Worm (Caenorhabditis elegans) whole organism, young adult: ENCODE measurements around the gene osta-2.

Experiments
- B0261.1 ChIP-seq: sonication (generic microtip); optimal IDR thresholded peaks from 2 replicates; lab custom pipeline; 2016; ENCODE audit warnings: mild to moderate bottlenecking, missing genetic modification characterization, moderate library complexity, missing compliant biosample characterization
- F22D6.2 ChIP-seq: sonication (generic microtip); optimal IDR thresholded peaks from 2 replicates; lab custom pipeline; 2016; ENCODE audit warnings: mild to moderate bottlenecking, missing genetic modification characterization, missing compliant biosample characterization
- F33H1.4 ChIP-seq: fragments of 200-800 bp; sonication (Bioruptor generic); IDR thresholded peaks from 2 replicates; pipeline ENCODE4 v1.3.6; 2022; ENCODE audit warnings: missing genetic modification reagents, missing genetic modification characterization, missing compliant biosample characterization
- F37B4.10 ChIP-seq: fragments of 200-800 bp; sonication (Bioruptor generic); IDR thresholded peaks from 2 replicates; pipeline ENCODE4 v1.3.6; 2022; ENCODE audit warnings: missing genetic modification characterization, missing compliant biosample characterization
- F39B2.1 ChIP-seq: fragments of 200-800 bp; sonication (Bioruptor generic); IDR thresholded peaks from 2 replicates; pipeline ENCODE4 v1.3.6; 2022; ENCODE audit warnings: missing genetic modification reagents, missing genetic modification characterization, missing compliant biosample characterization
- F57C9.4 ChIP-seq: sonication (generic microtip); optimal IDR thresholded peaks from 2 replicates; lab custom pipeline; 2017; ENCODE audit warnings: mild to moderate bottlenecking, missing genetic modification characterization, missing compliant biosample characterization
- K11D2.4 ChIP-seq: fragments of 200-800 bp; sonication (Bioruptor generic); IDR thresholded peaks from 2 replicates; pipeline ENCODE4 v1.3.6; 2022; ENCODE audit warnings: missing genetic modification reagents, missing genetic modification characterization, missing compliant biosample characterization
- Y53G8AR.9 ChIP-seq: fragments of 200-800 bp; sonication (Bioruptor generic); conservative IDR thresholded peaks from 2 replicates; pipeline ENCODE4 v1.3.6; 2022; ENCODE audit warnings: missing genetic modification reagents, missing genetic modification characterization, missing compliant biosample characterization
- Y95B8A.8 ChIP-seq: fragments of 200-800 bp; sonication (Bioruptor generic); IDR thresholded peaks from 2 replicates; pipeline ENCODE4 v1.3.6; 2022; ENCODE audit warnings: missing genetic modification reagents, missing genetic modification characterization, missing compliant biosample characterization
- ZK185.1 ChIP-seq: sonication (generic microtip); optimal IDR thresholded peaks from 2 replicates; lab custom pipeline; 2016; ENCODE audit warnings: mild to moderate bottlenecking, missing genetic modification characterization, missing compliant biosample characterization; ENCODE audit not compliant: poor library complexity, severe bottlenecking
- akir-1 ChIP-seq: fragments of 200-800 bp; sonication (Bioruptor generic); optimal IDR thresholded peaks from 2 replicates; lab custom pipeline; 2018; ENCODE audit warnings: mild to moderate bottlenecking, missing genetic modification characterization, moderate library complexity, missing compliant biosample characterization
- attf-3 ChIP-seq: fragments of 200-800 bp; sonication (Bioruptor generic); conservative IDR thresholded peaks from 2 replicates; pipeline ENCODE4 v1.3.6; 2022; ENCODE audit warnings: missing genetic modification reagents, missing genetic modification characterization, missing compliant biosample characterization
- attf-5 ChIP-seq: fragments of 200-800 bp; sonication (Bioruptor generic); optimal IDR thresholded peaks from 2 replicates; lab custom pipeline; 2018; ENCODE audit warnings: mild to moderate bottlenecking, missing genetic modification characterization, missing compliant biosample characterization
- ccch-3 ChIP-seq: fragments of 200-800 bp; sonication (Bioruptor generic); optimal IDR thresholded peaks from 2 replicates; lab custom pipeline; 2018; ENCODE audit warnings: mild to moderate bottlenecking, missing genetic modification characterization, missing compliant biosample characterization
- ceh-100 ChIP-seq: fragments of 200-800 bp; sonication (Bioruptor generic); IDR thresholded peaks from 2 replicates; pipeline ENCODE4 v1.3.6; 2022; ENCODE audit warnings: missing genetic modification reagents, missing genetic modification characterization, missing compliant biosample characterization
- ceh-27 ChIP-seq: fragments of 200-800 bp; sonication (Bioruptor generic); optimal IDR thresholded peaks from 2 replicates; lab custom pipeline; 2018; ENCODE audit warnings: mild to moderate bottlenecking, missing genetic modification characterization, moderate library complexity, missing compliant biosample characterization
- ceh-91 ChIP-seq: fragments of 200-800 bp; sonication (Bioruptor generic); IDR thresholded peaks from 2 replicates; pipeline ENCODE4 v1.3.6; 2022; ENCODE audit warnings: missing genetic modification reagents, missing genetic modification characterization, missing compliant biosample characterization
- die-1 ChIP-seq: sonication (generic microtip); optimal IDR thresholded peaks from 2 replicates; lab custom pipeline; 2016; ENCODE audit warnings: missing genotype, mild to moderate bottlenecking, missing genetic modification characterization, missing compliant biosample characterization
- dpff-1 ChIP-seq: sonication (generic microtip); optimal IDR thresholded peaks from 2 replicates; lab custom pipeline; 2017; ENCODE audit warnings: mild to moderate bottlenecking, missing genetic modification characterization, missing compliant biosample characterization
- dpl-1 ChIP-seq: fragments of 150-350 bp; optimal IDR thresholded peaks from 2 replicates; lab custom pipeline; 2014; ENCODE audit warnings: missing biosample characterization, missing genetic modification reagents, missing genetic modification characterization
- efl-1 ChIP-seq: fragments of 150-350 bp; optimal IDR thresholded peaks from 2 replicates; lab custom pipeline; 2014; ENCODE audit warnings: missing biosample characterization, missing genetic modification reagents, missing genetic modification characterization
- fkh-3 ChIP-seq: sonication (generic microtip); optimal IDR thresholded peaks from 2 replicates; lab custom pipeline; 2016; ENCODE audit warnings: mild to moderate bottlenecking, missing genetic modification characterization, missing compliant biosample characterization
- him-1 ChIP-seq: sonication (generic microtip); optimal IDR thresholded peaks from 2 replicates; lab custom pipeline; 2016; ENCODE audit warnings: missing genotype, missing genetic modification reagents, missing genetic modification characterization, missing compliant biosample characterization
- hlh-12 ChIP-seq: sonication (generic microtip); optimal IDR thresholded peaks from 2 replicates; lab custom pipeline; 2016; ENCODE audit warnings: missing genetic modification characterization, missing compliant biosample characterization
- hmg-20 ChIP-seq: fragments of 200-800 bp; sonication (Bioruptor generic); IDR thresholded peaks from 2 replicates; pipeline ENCODE4 v1.3.6; 2022; ENCODE audit warnings: missing genetic modification reagents, missing genetic modification characterization, missing compliant biosample characterization
- hsf-1 ChIP-seq: fragments of 200-800 bp; sonication (Bioruptor generic); IDR thresholded peaks from 2 replicates; pipeline ENCODE4 v1.3.6; 2022; ENCODE audit warnings: missing genetic modification reagents, missing genetic modification characterization, missing compliant biosample characterization
- let-526 ChIP-seq: fragments of 200-800 bp; sonication (Bioruptor generic); IDR thresholded peaks from 2 replicates; pipeline ENCODE4 v1.3.6; 2022; ENCODE audit warnings: missing genetic modification reagents, missing genetic modification characterization, missing compliant biosample characterization
- lir-1 ChIP-seq: fragments of 200-800 bp; sonication (Bioruptor generic); conservative IDR thresholded peaks from 2 replicates; pipeline ENCODE4 v1.3.6; 2022; ENCODE audit warnings: missing genetic modification reagents, missing genetic modification characterization, missing compliant biosample characterization
- lsl-1 ChIP-seq: fragments of 200-800 bp; sonication (Bioruptor generic); optimal IDR thresholded peaks from 2 replicates; lab custom pipeline; 2018; ENCODE audit warnings: mild to moderate bottlenecking, missing genetic modification characterization, moderate library complexity, missing compliant biosample characterization
- madf-8 ChIP-seq: fragments of 200-800 bp; sonication (Bioruptor generic); conservative IDR thresholded peaks from 2 replicates; pipeline ENCODE4 v1.3.6; 2022; ENCODE audit warnings: missing genetic modification reagents, missing genetic modification characterization, missing compliant biosample characterization
- mel-28 ChIP-seq: sonication (generic microtip); optimal IDR thresholded peaks from 2 replicates; lab custom pipeline; 2016; ENCODE audit warnings: borderline replicate concordance, mild to moderate bottlenecking, missing genetic modification characterization, missing compliant biosample characterization
- mxl-1 ChIP-seq: sonication (generic microtip); optimal IDR thresholded peaks from 2 replicates; lab custom pipeline; 2016; ENCODE audit warnings: missing genetic modification characterization, missing compliant biosample characterization
- nfya-2 ChIP-seq: fragments of 200-800 bp; sonication (Bioruptor generic); IDR thresholded peaks from 2 replicates; pipeline ENCODE4 v1.3.6; 2022; ENCODE audit warnings: missing genetic modification reagents, missing genetic modification characterization, missing compliant biosample characterization
- nfyb-1 ChIP-seq: fragments of 200-800 bp; sonication (Bioruptor generic); IDR thresholded peaks from 2 replicates; pipeline ENCODE4 v1.3.6; 2022; ENCODE audit warnings: missing genetic modification reagents, missing genetic modification characterization, missing compliant biosample characterization
- nhr-27 ChIP-seq: fragments of 200-800 bp; sonication (Bioruptor generic); optimal IDR thresholded peaks from 2 replicates; lab custom pipeline; 2018; ENCODE audit warnings: mild to moderate bottlenecking, missing genetic modification characterization, moderate library complexity, missing compliant biosample characterization
- nhr-90 ChIP-seq: sonication (generic microtip); optimal IDR thresholded peaks from 2 replicates; lab custom pipeline; 2016; ENCODE audit warnings: missing genotype, mild to moderate bottlenecking, missing genetic modification characterization, missing compliant biosample characterization
- pbrm-1 ChIP-seq: fragments of 200-800 bp; sonication (Bioruptor generic); IDR thresholded peaks from 2 replicates; pipeline ENCODE4 v1.3.6; 2022; ENCODE audit warnings: missing genetic modification reagents, missing genetic modification characterization, missing compliant biosample characterization
- repo-1 ChIP-seq: sonication (generic microtip); optimal IDR thresholded peaks from 2 replicates; lab custom pipeline; 2017; ENCODE audit warnings: mild to moderate bottlenecking, missing genetic modification characterization, missing compliant biosample characterization
- sdz-38 ChIP-seq: sonication (generic microtip); optimal IDR thresholded peaks from 2 replicates; lab custom pipeline; 2016; ENCODE audit warnings: missing genotype, missing genetic modification characterization, missing compliant biosample characterization
- sea-2 ChIP-seq: fragments of 200-800 bp; sonication (Bioruptor generic); IDR thresholded peaks from 2 replicates; pipeline ENCODE4 v1.3.6; 2022; ENCODE audit warnings: missing genetic modification characterization, missing compliant biosample characterization
- snpc-1.1 ChIP-seq: sonication (generic microtip); optimal IDR thresholded peaks from 2 replicates; lab custom pipeline; 2017; ENCODE audit warnings: missing genetic modification characterization, mild to moderate bottlenecking, missing compliant biosample characterization, antibody characterized with exemption, moderate library complexity, missing genotype, missing genetic modification reagents; ENCODE audit not compliant: insufficient read depth
- snpc-3.4 ChIP-seq: sonication (generic microtip); optimal IDR thresholded peaks from 2 replicates; lab custom pipeline; 2017; ENCODE audit warnings: missing genetic modification characterization, mild to moderate bottlenecking, missing compliant biosample characterization, antibody characterized with exemption, moderate library complexity, missing genotype, missing genetic modification reagents
- sptf-2 ChIP-seq: fragments of 200-800 bp; sonication (Bioruptor generic); optimal IDR thresholded peaks from 2 replicates; lab custom pipeline; 2018; ENCODE audit warnings: mild to moderate bottlenecking, missing genetic modification characterization, missing compliant biosample characterization
- tbp1 ChIP-seq: fragments of 200-800 bp; sonication (Bioruptor generic); optimal IDR thresholded peaks from 2 replicates; lab custom pipeline; 2018; ENCODE audit warnings: mild to moderate bottlenecking, missing genetic modification characterization, missing compliant biosample characterization
- tlf-1 ChIP-seq: fragments of 200-800 bp; sonication (Bioruptor generic); optimal IDR thresholded peaks from 2 replicates; lab custom pipeline; 2018; ENCODE audit warnings: mild to moderate bottlenecking, missing genetic modification characterization, missing compliant biosample characterization
- xnd-1 ChIP-seq: sonication (generic microtip); optimal IDR thresholded peaks from 2 replicates; lab custom pipeline; 2016; ENCODE audit warnings: missing genotype, missing genetic modification reagents, missing genetic modification characterization, missing compliant biosample characterization
- zim-3 ChIP-seq: sonication (generic microtip); optimal IDR thresholded peaks from 2 replicates; lab custom pipeline; 2017; ENCODE audit warnings: mild to moderate bottlenecking, missing genetic modification characterization, moderate library complexity, missing compliant biosample characterization
- ztf-22 ChIP-seq: fragments of 200-800 bp; sonication (Bioruptor generic); optimal IDR thresholded peaks from 2 replicates; lab custom pipeline; 2018; ENCODE audit warnings: mild to moderate bottlenecking, missing genetic modification characterization, moderate library complexity, missing compliant biosample characterization
- ztf-3 ChIP-seq: fragments of 200-800 bp; sonication (Bioruptor generic); optimal IDR thresholded peaks from 2 replicates; lab custom pipeline; 2018; ENCODE audit warnings: mild to moderate bottlenecking, missing genetic modification characterization, missing compliant biosample characterization

The osta-2 gene

ce11 chrII:5661735-5662177, 45.7 kb upstream of the osta-2 start (continued):
- TF ChIP-seq efl-1 (GFP tag; lab: Kevin White, UChicago), result no peak
- TF ChIP-seq ccch-3 (GFP tag; lab: Kevin White, UChicago), result no peak
- TF ChIP-seq dpff-1 (tag; lab: Kevin White, UChicago), result peak; percentile 99
- TF ChIP-seq madf-8, result no peak
- peak; percentile 74 for TF ChIP-seq attf-3 (GFP tag; lab: Robert Waterston, UW)
- peak; percentile 96 for TF ChIP-seq sea-2 (GFP tag; lab: Robert Waterston, UW)
- peak; percentile 77 for TF ChIP-seq die-1 (tag; lab: Kevin White, UChicago)
- peak; percentile 99 for TF ChIP-seq nfya-2 (GFP tag; lab: Robert Waterston, UW)
- no peak for TF ChIP-seq sdz-38 (tag; lab: Kevin White, UChicago)
- peak; percentile 90 for TF ChIP-seq ceh-100 (GFP tag; lab: Robert Waterston, UW)
- TF ChIP-seq nhr-27 (tag; lab: Kevin White, UChicago), result peak; percentile 98
- no peak for TF ChIP-seq snpc-1.1 (tag; lab: Kevin White, UChicago)
- TF ChIP-seq hlh-12 (tag; lab: Kevin White, UChicago), result no peak
- peak; percentile 96 for TF ChIP-seq Y95B8A.8 (GFP tag; lab: Robert Waterston, UW)
- TF ChIP-seq ztf-22 (GFP tag; lab: Kevin White, UChicago), result peak; percentile 55
- peak; percentile 94 for TF ChIP-seq ztf-3 (GFP tag; lab: Kevin White, UChicago)
- peak; percentile 96 for TF ChIP-seq pbrm-1 (GFP tag; lab: Robert Waterston, UW)
- no peak for TF ChIP-seq sptf-2
- TF ChIP-seq F33H1.4 (GFP tag; lab: Robert Waterston, UW), result no peak; the same call in 1 of the 2 replicates
- TF ChIP-seq Y53G8AR.9 (GFP tag; lab: Robert Waterston, UW), result peak; percentile 97
- TF ChIP-seq lsl-1 (GFP tag; lab: Kevin White, UChicago), result no peak
- peak; percentile 87 for TF ChIP-seq nhr-90 (tag; lab: Kevin White, UChicago)
- peak; percentile 50 for TF ChIP-seq xnd-1
- peak; percentile 92; the same call in 1 of the 2 replicates for TF ChIP-seq F37B4.10 (GFP tag; lab: Robert Waterston, UW)
- TF ChIP-seq nfyb-1 (GFP tag; lab: Robert Waterston, UW), result peak; percentile 100
- TF ChIP-seq let-526 (GFP tag; lab: Robert Waterston, UW), result peak; percentile 97
- peak; percentile 78 for TF ChIP-seq akir-1
- peak; percentile 71 for TF ChIP-seq tbp1 (GFP tag; lab: Kevin White, UChicago)
- TF ChIP-seq him-1 (tag; lab: Kevin White, UChicago), result peak; percentile 43
- TF ChIP-seq hsf-1 (GFP tag; lab: Robert Waterston, UW), result peak; percentile 89
- TF ChIP-seq ceh-91 (GFP tag; lab: Robert Waterston, UW), result peak; percentile 73
- TF ChIP-seq ceh-27 (GFP tag; lab: Kevin White, UChicago), result peak; percentile 88
- TF ChIP-seq F39B2.1, result peak; percentile 90
- peak; percentile 85 for TF ChIP-seq attf-5
- TF ChIP-seq mxl-1 (tag; lab: Kevin White, UChicago), result peak; percentile 67
- no peak for TF ChIP-seq dpl-1 (GFP tag; lab: Kevin White, UChicago)
- TF ChIP-seq hmg-20 (GFP tag; lab: Robert Waterston, UW), result peak; percentile 91
- TF ChIP-seq fkh-3 (tag; lab: Kevin White, UChicago), result peak; percentile 99
- TF ChIP-seq F57C9.4 (tag; lab: Kevin White, UChicago), result peak; percentile 98
- peak; percentile 16 for TF ChIP-seq F22D6.2 (tag; lab: Kevin White, UChicago)
- peak; percentile 92 for TF ChIP-seq mel-28 (tag; lab: Kevin White, UChicago)
- TF ChIP-seq tlf-1, result peak; percentile 93
- TF ChIP-seq ZK185.1, result peak; percentile 74
- TF ChIP-seq K11D2.4 (GFP tag; lab: Robert Waterston, UW), result peak; percentile 94
- peak; percentile 55 for TF ChIP-seq B0261.1
- TF ChIP-seq lir-1 (GFP tag; lab: Robert Waterston, UW), result peak; percentile 79
- TF ChIP-seq snpc-3.4 (tag; lab: Kevin White, UChicago), result no peak
- TF ChIP-seq zim-3 (tag; lab: Kevin White, UChicago), result peak; percentile 99
- peak; percentile 97 for TF ChIP-seq repo-1
